Fruit fly (Drosophila melanogaster) whole organism, pupa: ENCODE measurements around the gene CG10958.

Experiments
- CG10348 ChIP-seq: fragments of 200-800 bp; sonication (Bioruptor generic); IDR thresholded peaks from 2 replicates; pipeline ENCODE4 v1.3.6; 2022; ENCODE audit warnings: missing biosample characterization, missing genetic modification characterization
- CG12605 ChIP-seq: fragments of 200-800 bp; sonication (Bioruptor generic); IDR thresholded peaks from 2 replicates; pipeline ENCODE4 v1.3.6; 2022; ENCODE audit warnings: missing biosample characterization, missing genetic modification characterization
- CG13204 ChIP-seq: fragments of 200-800 bp; sonication (Bioruptor generic); optimal IDR thresholded peaks from 2 replicates; lab custom pipeline; 2018; ENCODE audit warnings: missing biosample characterization, mild to moderate bottlenecking, missing genetic modification characterization, moderate library complexity
- CG14655 ChIP-seq: fragments of 200-800 bp; sonication (Bioruptor generic); optimal IDR thresholded peaks from 3 replicates; lab custom pipeline; 2017; ENCODE audit warnings: mild to moderate bottlenecking, missing biosample characterization, missing genetic modification reagents, missing genetic modification characterization
- CG15710 ChIP-seq: fragments of 200-800 bp; sonication (Bioruptor generic); optimal IDR thresholded peaks from 2 replicates; lab custom pipeline; 2018; ENCODE audit warnings: missing biosample characterization, mild to moderate bottlenecking, missing genetic modification characterization, moderate library complexity
- CG17806 ChIP-seq: fragments of 200-800 bp; sonication (Bioruptor generic); optimal IDR thresholded peaks from 2 replicates; lab custom pipeline; 2018; ENCODE audit warnings: missing biosample characterization, mild to moderate bottlenecking, missing genetic modification characterization, moderate library complexity
- CG32121 ChIP-seq: fragments of 200-800 bp; sonication (Bioruptor generic); IDR thresholded peaks from 2 replicates; pipeline ENCODE4 v1.3.6; 2022; ENCODE audit warnings: missing biosample characterization, missing genetic modification characterization
- CG34367 ChIP-seq: fragments of 200-800 bp; sonication (Bioruptor generic); optimal IDR thresholded peaks from 2 replicates; lab custom pipeline; 2018; ENCODE audit warnings: missing biosample characterization, mild to moderate bottlenecking, missing genetic modification characterization
- CG4496 ChIP-seq: fragments of 200-800 bp; sonication (Bioruptor generic); IDR thresholded peaks from 3 replicates; pipeline ENCODE4 v1.3.6; 2022; ENCODE audit warnings: missing biosample characterization, missing genetic modification characterization
- CG8159 ChIP-seq: fragments of 200-800 bp; sonication (Bioruptor generic); optimal IDR thresholded peaks from 3 replicates; lab custom pipeline; 2018; ENCODE audit warnings: missing biosample characterization, mild to moderate bottlenecking, missing genetic modification characterization, moderate library complexity
- CG8301 ChIP-seq: fragments of 200-800 bp; sonication (Bioruptor generic); optimal IDR thresholded peaks from 2 replicates; lab custom pipeline; 2018; ENCODE audit warnings: missing biosample characterization, mild to moderate bottlenecking, missing genetic modification characterization
- CG9948 ChIP-seq: fragments of 200-800 bp; sonication (Bioruptor generic); optimal IDR thresholded peaks from 2 replicates; lab custom pipeline; 2018; ENCODE audit warnings: missing biosample characterization, mild to moderate bottlenecking, missing genetic modification characterization, moderate library complexity
- D1 ChIP-seq: fragments of 200-800 bp; sonication (Bioruptor generic); optimal IDR thresholded peaks from 2 replicates; lab custom pipeline; 2018; ENCODE audit warnings: missing biosample characterization, mild to moderate bottlenecking, missing genetic modification characterization, moderate library complexity
- EcR ChIP-seq: fragments of 200-800 bp; sonication (Bioruptor generic); optimal IDR thresholded peaks from 3 replicates; lab custom pipeline; 2019; ENCODE audit warnings: missing biosample characterization, missing genetic modification characterization, mild to moderate bottlenecking, moderate library complexity, missing genetic modification reagents
- Ets98B ChIP-seq: fragments of 200-800 bp; sonication (Bioruptor generic); IDR thresholded peaks from 2 replicates; pipeline ENCODE4 v1.3.6; 2022; ENCODE audit warnings: missing biosample characterization, missing genetic modification characterization
- Pif1A ChIP-seq: fragments of 200-800 bp; sonication (Bioruptor generic); optimal IDR thresholded peaks from 3 replicates; lab custom pipeline; 2016; ENCODE audit warnings: missing biosample characterization, missing genetic modification characterization
- Pif1B ChIP-seq: fragments of 200-800 bp; sonication (Bioruptor generic); optimal IDR thresholded peaks from 3 replicates; lab custom pipeline; 2016; ENCODE audit warnings: missing biosample characterization, missing genetic modification characterization
- Snoo ChIP-seq: fragments of 200-800 bp; sonication (Bioruptor generic); optimal IDR thresholded peaks from 3 replicates; lab custom pipeline; 2017; ENCODE audit warnings: missing biosample characterization, mild to moderate bottlenecking, missing genetic modification characterization, inconsistent platforms
- fd96Ca ChIP-seq: fragments of 200-800 bp; sonication (Bioruptor generic); IDR thresholded peaks from 3 replicates; pipeline ENCODE4 v1.3.6; 2022; ENCODE audit warnings: missing biosample characterization, missing genetic modification characterization
- gl ChIP-seq: fragments of 200-800 bp; sonication (Bioruptor generic); optimal IDR thresholded peaks from 2 replicates; lab custom pipeline; 2018; ENCODE audit warnings: missing biosample characterization, mild to moderate bottlenecking, missing genetic modification characterization
- rn ChIP-seq: fragments of 200-800 bp; sonication (Bioruptor generic); IDR thresholded peaks from 2 replicates; pipeline ENCODE4 v1.3.6; 2022; ENCODE audit warnings: missing biosample characterization, missing genetic modification characterization

Gene CG10958

dm6 chrX:8106281-8107050, 25.6 kb upstream of the CG10958 start:
- no peak for TF ChIP-seq CG8301 (tag; lab: Kevin White, UChicago)
- TF ChIP-seq CG9948 (tag; lab: Kevin White, UChicago): no peak
- TF ChIP-seq Ets98B: no peak
- TF ChIP-seq gl: no peak
- TF ChIP-seq CG10348 (GFP tag; lab: Robert Waterston, UW): no peak
- TF ChIP-seq Pif1A (GFP tag; lab: Kevin White, UChicago): no peak
- no peak for TF ChIP-seq CG14655 (GFP tag; lab: Kevin White, UChicago)
- no peak for TF ChIP-seq CG12605
- TF ChIP-seq Snoo (tag; lab: Kevin White, UChicago): no peak
- TF ChIP-seq D1 (tag; lab: Kevin White, UChicago): no peak
- no peak for TF ChIP-seq CG8159
- no peak for TF ChIP-seq CG13204 (GFP tag; lab: Kevin White, UChicago)
- TF ChIP-seq CG4496 (GFP tag; lab: Robert Waterston, UW): no peak
- TF ChIP-seq EcR (GFP tag; lab: Kevin White, UChicago): no peak
- no peak for TF ChIP-seq CG32121 (GFP tag; lab: Robert Waterston, UW)
- TF ChIP-seq CG34367 (tag; lab: Kevin White, UChicago): no peak
- no peak for TF ChIP-seq CG17806

- no peak for TF ChIP-seq CG32121 (GFP tag; lab: Robert Waterston, UW)
- TF ChIP-seq CG15710: no peak
- TF ChIP-seq CG14655 (GFP tag; lab: Kevin White, UChicago): no peak
- no peak for TF ChIP-seq CG34367 (tag; lab: Kevin White, UChicago)
- no peak for TF ChIP-seq CG17806
- TF ChIP-seq Ets98B: no peak
- TF ChIP-seq CG9948 (tag; lab: Kevin White, UChicago): no peak
Observed at dm6 chrX:8107936-8108335, 24.1 kb upstream of the CG10958 start.

- TF ChIP-seq CG12605: no peak
- no peak for TF ChIP-seq rn (GFP tag; lab: Robert Waterston, UW)
- no peak for TF ChIP-seq CG14655 (GFP tag; lab: Kevin White, UChicago)
- TF ChIP-seq EcR (GFP tag; lab: Kevin White, UChicago): no peak
- TF ChIP-seq CG17806: no peak
- TF ChIP-seq Snoo (tag; lab: Kevin White, UChicago): no peak
- no peak for TF ChIP-seq Pif1A (GFP tag; lab: Kevin White, UChicago)
- TF ChIP-seq CG34367 (tag; lab: Kevin White, UChicago): no peak
- no peak for TF ChIP-seq gl
- no peak for TF ChIP-seq fd96Ca (GFP tag; lab: Robert Waterston, UW)
- no peak for TF ChIP-seq CG8301 (tag; lab: Kevin White, UChicago)
- no peak for TF ChIP-seq CG32121 (GFP tag; lab: Robert Waterston, UW)
- no peak for TF ChIP-seq CG13204 (GFP tag; lab: Kevin White, UChicago)
- no peak for TF ChIP-seq CG9948 (tag; lab: Kevin White, UChicago)
Observed at dm6 chrX:8110984-8111383, 21.1 kb upstream of the CG10958 start.

dm6 chrX:8112715-8113114, 19.4 kb upstream of the CG10958 start:
- 0 out of 3 replicates have a peak, but pooled peaks have one; percentile 14 for TF ChIP-seq fd96Ca (GFP tag; lab: Robert Waterston, UW)
- no peak for TF ChIP-seq Snoo (tag; lab: Kevin White, UChicago)
- TF ChIP-seq, all 21 proteins: peak for 1

dm6 chrX:8113386-8114279, 18.5 kb upstream of the CG10958 start:
- peak; percentile 8 for TF ChIP-seq CG15710
- TF ChIP-seq CG8301 (tag; lab: Kevin White, UChicago): no peak
- 0 out of 3 replicates have a peak, but pooled peaks have one; percentile 10 for TF ChIP-seq fd96Ca (GFP tag; lab: Robert Waterston, UW)
- TF ChIP-seq CG9948 (tag; lab: Kevin White, UChicago): peak; percentile 5

- TF ChIP-seq CG13204 (GFP tag; lab: Kevin White, UChicago) (no peak), CG17806 (peak; percentile 20), CG9948 (tag; lab: Kevin White, UChicago) (peak; percentile 16), D1 (tag; lab: Kevin White, UChicago) (no peak), CG8301 (tag; lab: Kevin White, UChicago) (no peak), gl (no peak), CG15710 (peak; percentile 6), CG10348 (GFP tag; lab: Robert Waterston, UW) (no peak), Pif1A (GFP tag; lab: Kevin White, UChicago) (peak; percentile 7), fd96Ca (GFP tag; lab: Robert Waterston, UW) (peak; percentile 19; the same call in 1 of the 3 replicates), CG12605 (no peak), rn (GFP tag; lab: Robert Waterston, UW) (no peak), CG34367 (tag; lab: Kevin White, UChicago) (no peak), Ets98B (peak; percentile 14), CG14655 (GFP tag; lab: Kevin White, UChicago) (no peak), CG4496 (GFP tag; lab: Robert Waterston, UW) (peak; percentile 50; the same call in 2 of the 3 replicates), Snoo (tag; lab: Kevin White, UChicago) (no peak), CG32121 (GFP tag; lab: Robert Waterston, UW) (peak; percentile 7; the same call in 1 of the 2 replicates), CG8159 (peak; percentile 22), Pif1B (GFP tag; lab: Kevin White, UChicago) (no peak), EcR (GFP tag; lab: Kevin White, UChicago) (no peak)
Observed at dm6 chrX:8114476-8115342, 17.4 kb upstream of the CG10958 start.
